Worm (Caenorhabditis elegans): ENCODE data around the gene moa-2.

Gene moa-2

DNA sequence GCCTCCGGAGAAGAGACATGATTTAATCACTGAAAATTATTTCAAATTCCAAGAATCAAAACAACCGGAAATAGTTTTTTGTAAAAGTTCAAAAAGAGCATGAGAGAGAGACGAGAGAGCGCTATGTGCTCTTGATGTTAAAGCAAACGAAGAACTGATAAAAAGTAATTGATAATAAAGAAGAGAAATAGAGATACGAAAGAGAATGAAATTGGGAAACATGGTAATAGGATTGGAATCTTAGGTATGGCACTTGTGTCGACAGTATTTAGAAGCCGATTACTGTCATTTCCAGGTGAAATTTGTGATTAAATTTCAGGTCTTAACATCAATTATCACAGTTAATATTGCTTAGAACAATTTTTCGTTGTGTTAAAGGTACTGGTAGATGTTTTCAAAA lies 4.9 kb downstream of the moa-2 start, which contains the start of gene nhx-2:
Gene nhx-2, minus strand, starts transcription at position 29 of the 400 bp plus-strand sequence.
- TF ChIP-seq bed-1 (GFP tag; IDR thresholded peaks at IDR 0.05): no peak
- TF ChIP-seq nhr-80 (tag; optimal IDR thresholded peaks at IDR 0.05): peak; percentile 82
- no peak for TF ChIP-seq hlh-26 (GFP tag; conservative IDR thresholded peaks at IDR 0.05)

DNA sequence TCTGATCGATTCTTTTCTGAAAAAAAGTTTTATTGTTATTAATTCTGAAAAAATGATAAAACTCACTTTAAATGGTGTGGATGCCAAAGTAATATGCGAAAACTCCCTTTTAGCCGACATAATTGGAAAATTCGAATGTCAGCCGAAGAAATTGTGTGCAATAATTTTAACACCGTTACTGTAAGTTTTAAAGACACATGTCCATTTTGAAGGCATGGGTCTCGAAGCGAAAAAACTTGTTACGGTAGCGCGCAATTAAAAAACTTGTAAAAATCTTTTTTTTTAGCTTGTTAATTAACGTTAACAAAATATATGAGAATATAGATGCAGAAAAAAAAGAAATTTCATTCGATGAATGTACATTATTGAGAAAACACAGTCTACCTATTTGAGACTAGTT lies 8.4 kb downstream of the moa-2 start, which contains the start of gene pid-1:
Gene pid-1, minus strand, starts transcription at position 173 of the 400 bp plus-strand sequence.
- TF ChIP-seq T26A5.8 (tag; optimal IDR thresholded peaks at IDR 0.05) (no peak), F23B12.7 (tag; optimal IDR thresholded peaks at IDR 0.05; ENCODE audit: insufficient read depth) (no peak), lsl-1 (GFP tag; optimal IDR thresholded peaks at IDR 0.05) (peak; percentile 90), him-1 (tag; optimal IDR thresholded peaks at IDR 0.05) (peak; percentile 61), madf-6 (GFP tag; IDR thresholded peaks at IDR 0.05) (peak; percentile 68; the same call in 1 of the 2 replicates), fkh-3 (tag; optimal IDR thresholded peaks at IDR 0.05) (no peak), nhr-27 (tag; optimal IDR thresholded peaks at IDR 0.05) (no peak), efl-1 (GFP tag; optimal IDR thresholded peaks at IDR 0.05) (peak; percentile 6), snpc-1.1 (tag; optimal IDR thresholded peaks at IDR 0.05; ENCODE audit: insufficient read depth) (no peak), lag-1 (GFP tag; IDR thresholded peaks at IDR 0.05) (no peak), attf-5 (GFP tag; optimal IDR thresholded peaks at IDR 0.05) (no peak), C06A6.2 (GFP tag; conservative IDR thresholded peaks at IDR 0.05) (no peak), xnd-1 (tag; optimal IDR thresholded peaks at IDR 0.05) (peak; percentile 76), B0336.3 (GFP tag; IDR thresholded peaks at IDR 0.05) (no peak), ceh-91 (GFP tag; IDR thresholded peaks at IDR 0.05) (0 out of 2 replicates have a peak, but pooled peaks have one; percentile 10), lin-35 (GFP tag; optimal IDR thresholded peaks at IDR 0.05) (no peak), ceh-40 (GFP tag; IDR thresholded peaks at IDR 0.05) (no peak), athp-1 (tag; optimal IDR thresholded peaks at IDR 0.05) (no peak), ets-4 (GFP tag; optimal IDR thresholded peaks at IDR 0.05) (no peak), madf-8 (GFP tag; conservative IDR thresholded peaks at IDR 0.05) (peak; percentile 51), unc-130 (GFP tag; optimal IDR thresholded peaks at IDR 0.05) (no peak), lsy-27 (tag; optimal IDR thresholded peaks at IDR 0.05; ENCODE audit: borderline replicate concordance, insufficient read depth) (no peak), F33H1.4 (GFP tag; IDR thresholded peaks at IDR 0.05) (peak; percentile 84), chd-7 (tag; optimal IDR thresholded peaks at IDR 0.05) (no peak), F39B2.1 (GFP tag; IDR thresholded peaks at IDR 0.05) (no peak)

DNA sequence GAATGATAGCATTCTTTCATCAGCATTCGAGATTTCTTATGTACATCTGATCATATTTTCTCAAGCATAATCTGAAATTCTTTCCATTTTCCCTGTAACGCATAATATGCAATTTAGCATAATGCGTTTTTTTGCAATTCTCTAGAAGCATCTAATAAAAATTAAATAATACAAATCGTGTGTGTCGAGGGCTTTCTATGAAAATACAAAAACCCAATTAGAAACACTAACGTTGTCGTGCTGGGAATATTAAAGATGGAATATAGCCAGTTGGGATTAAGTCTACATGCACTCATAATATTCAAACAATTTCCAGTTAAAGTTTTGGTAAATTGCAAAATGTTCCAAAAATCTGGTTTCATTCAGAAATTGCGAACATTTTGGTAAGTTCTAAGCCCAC lies 14.2 kb downstream of the moa-2 start, which contains the start of gene F18A1.1:
Gene F18A1.1, plus strand, starts transcription at position 301 of the 400 bp plus-strand sequence.
- TF ChIP-seq lag-1 (GFP tag; IDR thresholded peaks at IDR 0.05) (no peak), F37B4.10 (GFP tag; IDR thresholded peaks at IDR 0.05) (no peak), F55B11.4 (tag; optimal IDR thresholded peaks at IDR 0.05; ENCODE audit: borderline replicate concordance, insufficient read depth) (no peak)

DNA sequence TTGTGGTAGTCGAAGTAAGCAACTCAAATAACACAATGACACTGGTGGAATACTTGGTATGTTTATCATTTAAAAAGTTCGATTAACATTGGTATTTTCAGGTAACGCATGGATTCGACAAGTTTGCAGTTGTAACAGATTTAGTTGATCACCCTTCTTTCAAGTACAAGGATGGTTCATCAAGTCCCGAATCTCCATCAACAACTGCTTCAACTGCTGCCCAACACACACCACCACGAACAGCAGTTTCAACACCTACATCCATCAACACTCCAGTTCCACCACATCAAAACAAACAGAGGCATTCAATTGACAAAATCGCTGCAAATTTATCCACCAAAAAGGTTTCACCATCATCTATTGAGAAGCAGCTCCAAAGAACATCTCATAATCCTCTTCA lies 16.3 kb downstream of the moa-2 start:
- no peak for TF ChIP-seq him-1 (tag; optimal IDR thresholded peaks at IDR 0.05)
- 0 out of 2 replicates have a peak, but pooled peaks have one; percentile 18 for TF ChIP-seq D2030.7 (GFP tag; IDR thresholded peaks at IDR 0.05)

DNA sequence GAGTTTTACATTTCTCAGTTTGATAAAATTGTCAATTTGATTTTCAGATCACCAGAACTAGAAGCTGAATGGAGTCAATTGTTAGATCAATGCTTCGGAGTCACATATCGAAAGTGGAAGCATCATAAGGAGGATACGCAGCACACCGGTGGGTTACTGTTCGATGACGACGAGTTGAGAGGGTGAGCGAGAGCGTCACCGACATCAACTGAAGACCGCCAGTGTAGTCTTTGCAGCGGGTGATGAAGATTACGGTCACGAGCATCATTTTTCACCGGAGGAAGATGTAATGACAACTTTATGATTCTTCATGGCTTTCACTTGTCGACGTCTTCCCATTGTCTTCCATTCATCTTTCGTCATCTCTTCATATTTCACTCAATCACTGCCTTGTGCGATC lies 16.9 kb downstream of the moa-2 start, which contains the start of gene lin-26:
Gene lin-26, plus strand, starts transcription at position 301 of the 400 bp plus-strand sequence.
- TF ChIP-seq aptf-2 (GFP tag; conservative IDR thresholded peaks at IDR 0.05) (0 out of 2 replicates have a peak, but pooled peaks have one; percentile 9), dpl-1 (GFP tag; optimal IDR thresholded peaks at IDR 0.05) (no peak), nhr-120 (GFP tag; IDR thresholded peaks at IDR 0.05) (no peak)
